Fruit fly (Drosophila melanogaster) whole organism, embryonic: ENCODE measurements around the gene alphaTub67C.
A peak's percentile ranks its signal among the peaks of the same experiment; 100 is the strongest.

Experiments used
- Ada2b ChIP-seq: fragments of 200-800 bp; sonication (Bioruptor generic); IDR thresholded peaks from 2 replicates; pipeline ENCODE4 v1.3.6; 2022; ENCODE audit warnings: missing biosample characterization, missing genetic modification characterization
- Asciz ChIP-seq: fragments of 200-800 bp; sonication (Bioruptor generic); optimal IDR thresholded peaks from 2 replicates; lab custom pipeline; 2017; ENCODE audit warnings: missing biosample characterization, mild to moderate bottlenecking, missing genetic modification characterization, missing genetic modification reagents
- CG10274 ChIP-seq: fragments of 200-800 bp; sonication (Bioruptor generic); optimal IDR thresholded peaks from 3 replicates; lab custom pipeline; 2017; ENCODE audit warnings: missing biosample characterization, mild to moderate bottlenecking, missing genetic modification characterization
- CG12071 ChIP-seq: fragments of 200-800 bp; sonication (Bioruptor generic); optimal IDR thresholded peaks from 3 replicates; lab custom pipeline; 2018; ENCODE audit warnings: missing biosample characterization, mild to moderate bottlenecking, missing genetic modification characterization
- CG1233 ChIP-seq: fragments of 200-800 bp; sonication (Bioruptor generic); optimal IDR thresholded peaks from 4 replicates; lab custom pipeline; 2018; ENCODE audit warnings: missing biosample characterization, mild to moderate bottlenecking, missing genetic modification characterization
- CG12769 ChIP-seq: fragments of 200-800 bp; sonication (Bioruptor generic); optimal IDR thresholded peaks from 2 replicates; lab custom pipeline; 2019; ENCODE audit warnings: missing biosample characterization, mild to moderate bottlenecking, missing genetic modification characterization, moderate library complexity
- CG15514 ChIP-seq: fragments of 200-800 bp; sonication (Bioruptor generic); optimal IDR thresholded peaks from 3 replicates; lab custom pipeline; 2017; ENCODE audit warnings: missing biosample characterization, missing genetic modification characterization, mild to moderate bottlenecking, moderate library complexity, missing genetic modification reagents
- CG1647 ChIP-seq: fragments of 200-800 bp; sonication (Bioruptor generic); optimal IDR thresholded peaks from 3 replicates; lab custom pipeline; 2016; ENCODE audit warnings: missing biosample characterization, missing genetic modification characterization
- CG16863 ChIP-seq: fragments of 200-800 bp; sonication (Bioruptor generic); optimal IDR thresholded peaks from 3 replicates; lab custom pipeline; 2016; ENCODE audit warnings: missing biosample characterization, missing genetic modification characterization
- CG18011 ChIP-seq: fragments of 200-800 bp; sonication (Bioruptor generic); optimal IDR thresholded peaks from 2 replicates; lab custom pipeline; 2017; ENCODE audit warnings: missing biosample characterization, missing genetic modification characterization, mild to moderate bottlenecking, moderate library complexity, missing genotype
- CG1832 ChIP-seq: fragments of 200-800 bp; sonication (Bioruptor generic); optimal IDR thresholded peaks from 2 replicates; lab custom pipeline; 2017; ENCODE audit warnings: missing biosample characterization, mild to moderate bottlenecking, missing genetic modification characterization, inconsistent platforms
- CG2712 ChIP-seq: fragments of 200-800 bp; optimal IDR thresholded peaks from 3 replicates; lab custom pipeline; 2019; ENCODE audit warnings: missing biosample characterization, mild to moderate bottlenecking, missing genetic modification characterization, moderate library complexity
- CG2889 ChIP-seq: fragments of 200-800 bp; sonication (Bioruptor generic); IDR thresholded peaks from 3 replicates; pipeline ENCODE4 v1.3.6; 2022; ENCODE audit warnings: missing biosample characterization, missing genetic modification characterization
- CG3065 ChIP-seq: fragments of 200-800 bp; sonication (Bioruptor generic); optimal IDR thresholded peaks from 2 replicates; lab custom pipeline; 2016; ENCODE audit warnings: missing biosample characterization, missing genetic modification characterization
- CG32532 ChIP-seq: fragments of 200-800 bp; sonication (Bioruptor generic); IDR thresholded peaks from 2 replicates; pipeline ENCODE4 v1.3.6; 2022; ENCODE audit warnings: missing biosample characterization, missing genetic modification characterization
- CG33213 ChIP-seq: fragments of 200-800 bp; sonication (Bioruptor generic); optimal IDR thresholded peaks from 3 replicates; lab custom pipeline; 2016; ENCODE audit warnings: missing biosample characterization, missing genetic modification characterization
- CG4360 ChIP-seq: fragments of 200-800 bp; sonication (Bioruptor generic); IDR thresholded peaks from 2 replicates; pipeline ENCODE4 v1.3.6; 2022; ENCODE audit warnings: missing biosample characterization, missing genetic modification characterization
- CG5245 ChIP-seq: fragments of 200-800 bp; sonication (Bioruptor generic); optimal IDR thresholded peaks from 3 replicates; lab custom pipeline; 2016; ENCODE audit warnings: missing biosample characterization, missing genetic modification characterization
- CG6654 ChIP-seq: fragments of 200-800 bp; sonication (Bioruptor generic); optimal IDR thresholded peaks from 2 replicates; lab custom pipeline; 2017; ENCODE audit warnings: missing biosample characterization, mild to moderate bottlenecking, missing genetic modification characterization
- CG7271 ChIP-seq: fragments of 200-800 bp; sonication (Bioruptor generic); optimal IDR thresholded peaks from 2 replicates; lab custom pipeline; 2018; ENCODE audit warnings: missing biosample characterization, mild to moderate bottlenecking, missing genetic modification characterization, moderate library complexity
- CTCF ChIP-seq: fragments of 200-800 bp; sonication (Bioruptor generic); optimal IDR thresholded peaks from 2 replicates; lab custom pipeline; 2017; ENCODE audit warnings: missing biosample characterization, mild to moderate bottlenecking, missing genetic modification characterization, moderate library complexity
- Dll ChIP-seq: fragments of 200-800 bp; sonication (Bioruptor generic); IDR thresholded peaks from 4 replicates; pipeline ENCODE4 v1.3.6; 2022; ENCODE audit warnings: missing biosample characterization, missing genetic modification characterization; ENCODE audit not compliant: partially characterized antibody
- Fer2 ChIP-seq: fragments of 200-800 bp; sonication (Bioruptor generic); optimal IDR thresholded peaks from 2 replicates; lab custom pipeline; 2018; ENCODE audit warnings: missing biosample characterization, mild to moderate bottlenecking, missing genetic modification characterization, moderate library complexity
- Lhr ChIP-seq: fragments of 200-800 bp; sonication (Bioruptor generic); optimal IDR thresholded peaks from 3 replicates; lab custom pipeline; 2017; ENCODE audit warnings: mild to moderate bottlenecking, missing biosample characterization, missing genetic modification reagents, missing genetic modification characterization
- Lim3 ChIP-seq: fragments of 200-800 bp; sonication (Bioruptor generic); IDR thresholded peaks from 2 replicates; pipeline ENCODE4 v1.3.6; 2022; ENCODE audit warnings: missing biosample characterization, missing genetic modification characterization
- Myb ChIP-seq: fragments of 200-800 bp; sonication (Bioruptor generic); optimal IDR thresholded peaks from 2 replicates; lab custom pipeline; 2016; ENCODE audit warnings: missing biosample characterization, missing genetic modification characterization
- Neu2 ChIP-seq: fragments of 200-800 bp; sonication (Bioruptor generic); optimal IDR thresholded peaks from 3 replicates; lab custom pipeline; 2016; ENCODE audit warnings: missing biosample characterization, missing genetic modification characterization, borderline replicate concordance
- Ravus ChIP-seq: fragments of 200-800 bp; sonication (Bioruptor generic); IDR thresholded peaks from 2 replicates; pipeline ENCODE4 v1.3.6; 2022; ENCODE audit warnings: missing biosample characterization, missing genetic modification characterization
- Sry-δ ChIP-seq: fragments of 200-800 bp; sonication (Bioruptor generic); optimal IDR thresholded peaks from 2 replicates; lab custom pipeline; 2016; ENCODE audit warnings: missing biosample characterization, missing genetic modification characterization
- Ssrp ChIP-seq: fragments of 200-800 bp; sonication (Bioruptor generic); optimal IDR thresholded peaks from 2 replicates; lab custom pipeline; 2018; ENCODE audit warnings: missing biosample characterization, mild to moderate bottlenecking, missing genetic modification characterization, moderate library complexity
- YL-1 ChIP-seq: fragments of 200-800 bp; sonication (Bioruptor generic); optimal IDR thresholded peaks from 3 replicates; lab custom pipeline; 2017; ENCODE audit warnings: missing biosample characterization, mild to moderate bottlenecking, missing genetic modification characterization
- ara ChIP-seq: fragments of 200-800 bp; sonication (Bioruptor generic); IDR thresholded peaks from 2 replicates; pipeline ENCODE4 v1.3.6; 2022; ENCODE audit warnings: missing biosample characterization, missing genetic modification characterization
- ase ChIP-seq: fragments of 200-800 bp; sonication (Bioruptor generic); IDR thresholded peaks from 3 replicates; pipeline ENCODE4 v1.3.6; 2022; ENCODE audit warnings: missing biosample characterization, missing genetic modification characterization
- bcd ChIP-seq: fragments of 200-800 bp; sonication (Bioruptor generic); optimal IDR thresholded peaks from 2 replicates; lab custom pipeline; 2017; ENCODE audit warnings: missing biosample characterization, mild to moderate bottlenecking, missing genetic modification characterization
- bsh ChIP-seq, 2 experiments: fragments of 200-800 bp; sonication (Bioruptor generic); optimal IDR thresholded peaks; 2 replicates each; lab custom pipeline; 2017 to 2018; ENCODE audit warnings: mild to moderate bottlenecking in 2 of 2, missing biosample characterization in 2 of 2, missing genetic modification characterization in 2 of 2, moderate library complexity in 1 of 2
- dimm ChIP-seq: fragments of 200-800 bp; sonication (Bioruptor generic); IDR thresholded peaks from 2 replicates; pipeline ENCODE4 v1.3.6; 2022; ENCODE audit warnings: missing biosample characterization, missing genetic modification characterization
- fu2 ChIP-seq: fragments of 200-800 bp; sonication (Bioruptor generic); optimal IDR thresholded peaks from 2 replicates; lab custom pipeline; 2016; ENCODE audit warnings: missing biosample characterization, missing genetic modification characterization
- gsb ChIP-seq: fragments of 200-800 bp; sonication (Bioruptor generic); IDR thresholded peaks from 2 replicates; pipeline ENCODE4 v1.3.6; 2022; ENCODE audit warnings: missing biosample characterization, missing genetic modification characterization
- gt ChIP-seq: fragments of 200-800 bp; sonication (Bioruptor generic); IDR thresholded peaks from 2 replicates; pipeline ENCODE4 v1.3.6; 2022; ENCODE audit warnings: missing biosample characterization, missing genetic modification characterization
- hkb ChIP-seq, 2 experiments: fragments of 200-800 bp in 1 of 2; fragments of >200 bp in 1 of 2; sonication (Bioruptor generic) in 1 of 2; IDR thresholded peaks in 1 of 2; optimal IDR thresholded peaks in 1 of 2; 2 replicates each; pipeline versions ENCODE4 v1.3.6 to Lab custom; 2017 to 2022; ENCODE audit warnings: missing biosample characterization in 1 of 2, missing genetic modification characterization in 1 of 2
- jumu ChIP-seq: fragments of 200-800 bp; sonication (Bioruptor generic); optimal IDR thresholded peaks from 3 replicates; lab custom pipeline; 2016; ENCODE audit warnings: missing biosample characterization, missing genetic modification characterization
- onecut ChIP-seq: fragments of 200-800 bp; sonication (Bioruptor generic); IDR thresholded peaks from 2 replicates; pipeline ENCODE4 v1.3.6; 2022; ENCODE audit warnings: missing biosample characterization, missing genetic modification characterization
- pfk ChIP-seq: fragments of 200-800 bp; sonication (Bioruptor generic); optimal IDR thresholded peaks from 2 replicates; lab custom pipeline; 2018; ENCODE audit warnings: missing biosample characterization, mild to moderate bottlenecking, missing genetic modification characterization, moderate library complexity
- pita ChIP-seq: fragments of 200-800 bp; sonication (Bioruptor generic); optimal IDR thresholded peaks from 2 replicates; lab custom pipeline; 2017; ENCODE audit warnings: missing biosample characterization, mild to moderate bottlenecking, missing genetic modification characterization
- ranshi ChIP-seq: fragments of 200-800 bp; sonication (Bioruptor generic); IDR thresholded peaks from 2 replicates; pipeline ENCODE4 v1.3.6; 2022; ENCODE audit warnings: missing biosample characterization, missing genetic modification characterization
- schlank ChIP-seq: fragments of 200-800 bp; sonication (Bioruptor generic); optimal IDR thresholded peaks from 2 replicates; lab custom pipeline; 2018; ENCODE audit warnings: missing biosample characterization, mild to moderate bottlenecking, missing genetic modification characterization
- sima ChIP-seq: fragments of 200-800 bp; sonication (Bioruptor generic); optimal IDR thresholded peaks from 2 replicates; lab custom pipeline; 2016; ENCODE audit warnings: missing biosample characterization, missing genetic modification characterization
- tgo ChIP-seq: fragments of 200-800 bp; sonication (Bioruptor generic); IDR thresholded peaks from 3 replicates; pipeline ENCODE4 v1.3.6; 2022; ENCODE audit warnings: missing biosample characterization, missing genetic modification characterization
- tna ChIP-seq: fragments of 200-800 bp; sonication (Bioruptor generic); IDR thresholded peaks from 2 replicates; pipeline ENCODE4 v1.3.6; 2022; ENCODE audit warnings: missing biosample characterization, missing genetic modification characterization; ENCODE audit not compliant: partially characterized antibody
- tx ChIP-seq: fragments of 200-800 bp; sonication (Bioruptor generic); optimal IDR thresholded peaks from 2 replicates; lab custom pipeline; 2016; ENCODE audit warnings: missing biosample characterization, missing genetic modification characterization

alphaTub67C gene

dm6 chr3L:9692892-9693551, 12.0 kb downstream of the alphaTub67C start (continued):
- TF ChIP-seq CG2889 (GFP tag; lab: Robert Waterston, UW) (peak; percentile 79), CTCF (GFP tag; lab: Kevin White, UChicago) (peak; percentile 52), YL-1 (GFP tag; lab: Kevin White, UChicago) (peak; percentile 85), bcd (GFP tag; lab: Kevin White, UChicago) (peak; percentile 98), CG10274 (GFP tag; lab: Kevin White, UChicago) (peak; percentile 94), CG6654 (GFP tag; lab: Kevin White, UChicago) (peak; percentile 91), CG1647 (peak; percentile 95), CG32532 (peak; percentile 89), gsb (peak; percentile 70), Ada2b (GFP tag; lab: Robert Waterston, UW) (peak; percentile 85), Lim3 (peak; percentile 68), Myb (GFP tag; lab: Kevin White, UChicago) (peak; percentile 89), CG2712 (tag; lab: Kevin White, UChicago) (peak; percentile 96), ara (GFP tag; lab: Robert Waterston, UW) (peak; percentile 83), Sry-δ (peak; percentile 66), Dll (GFP tag; lab: Robert Waterston, UW) (no peak), CG4360 (no peak), gt (GFP tag; lab: Robert Waterston, UW) (peak; percentile 75), Lhr (GFP tag; lab: Kevin White, UChicago) (peak; percentile 84), CG3065 (peak; percentile 91), dimm (GFP tag; lab: Robert Waterston, UW) (peak; percentile 79), pfk (GFP tag; lab: Kevin White, UChicago) (no peak), CG12071 (peak; percentile 81), Fer2 (tag; lab: Kevin White, UChicago) (peak; percentile 88), onecut (GFP tag; lab: Robert Waterston, UW) (peak; percentile 85), jumu (peak; percentile 97), pita (GFP tag; lab: Kevin White, UChicago) (no peak), Ravus (GFP tag; lab: Robert Waterston, UW) (peak; percentile 65), fu2 (GFP tag; lab: Kevin White, UChicago) (peak; percentile 97), tgo (GFP tag; lab: Robert Waterston, UW) (peak; percentile 91), CG7271 (tag; lab: Kevin White, UChicago) (no peak), sima (GFP tag; lab: Kevin White, UChicago) (peak; percentile 80), CG12769 (peak; percentile 83), tx (GFP tag; lab: Kevin White, UChicago) (peak; percentile 97), CG1233 (GFP tag; lab: Kevin White, UChicago) (peak; percentile 96), CG16863 (GFP tag; lab: Kevin White, UChicago) (peak; percentile 96), CG15514 (GFP tag; lab: Kevin White, UChicago) (peak; percentile 87), Asciz (peak; percentile 95), CG18011 (peak; percentile 85), CG33213 (GFP tag; lab: Kevin White, UChicago) (peak; percentile 88), bsh (GFP tag; optimal IDR thresholded peaks at IDR 0.05; lab: Kevin White, UChicago) (peak; percentile 86 to 90), CG1832 (GFP tag; lab: Kevin White, UChicago) (peak; percentile 48), ranshi (GFP tag; lab: Robert Waterston, UW) (peak; percentile 86), ase (GFP tag; lab: Robert Waterston, UW) (peak; percentile 75; the same call in 2 of the 3 replicates), Neu2 (GFP tag; lab: Kevin White, UChicago) (peak; percentile 68), hkb (optimal IDR thresholded peaks at IDR 0.05; lab: Kevin White, UChicago) (no peak), hkb (GFP tag; IDR thresholded peaks at IDR 0.05; lab: Robert Waterston, UW) (peak; percentile 92), tna (GFP tag; lab: Robert Waterston, UW) (no peak), Ssrp (tag; lab: Kevin White, UChicago) (peak; percentile 96), CG5245 (GFP tag; lab: Kevin White, UChicago) (peak; percentile 93), schlank (peak; percentile 85)
